Worm (Caenorhabditis elegans) whole organism, midembryonic: ENCODE measurements around the gene mec-17.

Source experiments
- T22C8.4 ChIP-seq: fragments of 200-800 bp; sonication (Bioruptor generic); IDR thresholded peaks from 2 replicates; pipeline ENCODE4 v1.3.6; 2022; ENCODE audit warnings: missing genetic modification characterization, missing compliant biosample characterization
- cog-1 ChIP-seq: sonication (generic microtip); optimal IDR thresholded peaks from 2 replicates; lab custom pipeline; 2016; ENCODE audit warnings: missing genetic modification characterization, missing compliant biosample characterization
- flt-1 ChIP-seq: fragments of 200-800 bp; sonication (Bioruptor generic); IDR thresholded peaks from 2 replicates; pipeline ENCODE4 v1.3.6; 2022; ENCODE audit warnings: missing genetic modification characterization, missing compliant biosample characterization
- klf-2 ChIP-seq: fragments of 200-800 bp; sonication (Bioruptor generic); conservative IDR thresholded peaks from 2 replicates; pipeline ENCODE4 v1.3.6; 2022; ENCODE audit warnings: missing genetic modification reagents, missing genetic modification characterization, missing compliant biosample characterization
- med-1 ChIP-seq: sonication (generic microtip); optimal IDR thresholded peaks from 2 replicates; lab custom pipeline; 2017; ENCODE audit warnings: missing genetic modification characterization, mild to moderate bottlenecking, missing compliant biosample characterization, antibody characterized with exemption, missing genetic modification reagents; ENCODE audit not compliant: insufficient read depth
- ref-1 ChIP-seq: fragments of 200-800 bp; sonication (Bioruptor generic); conservative IDR thresholded peaks from 2 replicates; pipeline ENCODE4 v1.3.6; 2022; ENCODE audit warnings: missing genetic modification reagents, missing genetic modification characterization, missing compliant biosample characterization
- ztf-23 ChIP-seq: fragments of 200-800 bp; sonication (Bioruptor generic); IDR thresholded peaks from 2 replicates; pipeline ENCODE4 v1.3.6; 2022; ENCODE audit warnings: missing genetic modification reagents, missing genetic modification characterization, missing compliant biosample characterization
- ztf-29 ChIP-seq: fragments of 200-800 bp; sonication (Bioruptor generic); IDR thresholded peaks from 2 replicates; pipeline ENCODE4 v1.3.6; 2022; ENCODE audit warnings: missing genetic modification reagents, missing genetic modification characterization, missing compliant biosample characterization

ce11 chrIV:7988385-7988784 lies 1.4 kb upstream of the mec-17 start, which contains the start of gene col-115:
- TF ChIP-seq flt-1 (GFP tag; lab: Robert Waterston, UW) (no peak), ztf-29 (GFP tag; lab: Robert Waterston, UW) (no peak), ref-1 (no peak), med-1 (no peak), klf-2 (no peak), ztf-23 (GFP tag; lab: Robert Waterston, UW) (no peak), cog-1 (tag; lab: Kevin White, UChicago) (no peak), T22C8.4 (GFP tag; lab: Robert Waterston, UW) (no peak)
